Worm (Caenorhabditis elegans) whole organism, midembryonic: Measurements from ENCODE around the gene kup-1.

Experiments used
- T22C8.4 ChIP-seq: fragments of 200-800 bp; sonication (Bioruptor generic); IDR thresholded peaks from 2 replicates; pipeline ENCODE4 v1.3.6; 2022; ENCODE audit warnings: missing genetic modification characterization, missing compliant biosample characterization
- cog-1 ChIP-seq: sonication (generic microtip); optimal IDR thresholded peaks from 2 replicates; lab custom pipeline; 2016; ENCODE audit warnings: missing genetic modification characterization, missing compliant biosample characterization
- flt-1 ChIP-seq: fragments of 200-800 bp; sonication (Bioruptor generic); IDR thresholded peaks from 2 replicates; pipeline ENCODE4 v1.3.6; 2022; ENCODE audit warnings: missing genetic modification characterization, missing compliant biosample characterization
- klf-2 ChIP-seq: fragments of 200-800 bp; sonication (Bioruptor generic); conservative IDR thresholded peaks from 2 replicates; pipeline ENCODE4 v1.3.6; 2022; ENCODE audit warnings: missing genetic modification reagents, missing genetic modification characterization, missing compliant biosample characterization
- med-1 ChIP-seq: sonication (generic microtip); optimal IDR thresholded peaks from 2 replicates; lab custom pipeline; 2017; ENCODE audit warnings: missing genetic modification characterization, mild to moderate bottlenecking, missing compliant biosample characterization, antibody characterized with exemption, missing genetic modification reagents; ENCODE audit not compliant: insufficient read depth
- ref-1 ChIP-seq: fragments of 200-800 bp; sonication (Bioruptor generic); conservative IDR thresholded peaks from 2 replicates; pipeline ENCODE4 v1.3.6; 2022; ENCODE audit warnings: missing genetic modification reagents, missing genetic modification characterization, missing compliant biosample characterization
- tab-1 ChIP-seq: fragments of 200-800 bp; sonication (Bioruptor generic); IDR thresholded peaks from 2 replicates; pipeline ENCODE4 v1.3.6; 2022; ENCODE audit warnings: missing genetic modification characterization, missing compliant biosample characterization
- ztf-23 ChIP-seq: fragments of 200-800 bp; sonication (Bioruptor generic); IDR thresholded peaks from 2 replicates; pipeline ENCODE4 v1.3.6; 2022; ENCODE audit warnings: missing genetic modification reagents, missing genetic modification characterization, missing compliant biosample characterization
- ztf-29 ChIP-seq: fragments of 200-800 bp; sonication (Bioruptor generic); IDR thresholded peaks from 2 replicates; pipeline ENCODE4 v1.3.6; 2022; ENCODE audit warnings: missing genetic modification reagents, missing genetic modification characterization, missing compliant biosample characterization

The kup-1 gene

DNA sequence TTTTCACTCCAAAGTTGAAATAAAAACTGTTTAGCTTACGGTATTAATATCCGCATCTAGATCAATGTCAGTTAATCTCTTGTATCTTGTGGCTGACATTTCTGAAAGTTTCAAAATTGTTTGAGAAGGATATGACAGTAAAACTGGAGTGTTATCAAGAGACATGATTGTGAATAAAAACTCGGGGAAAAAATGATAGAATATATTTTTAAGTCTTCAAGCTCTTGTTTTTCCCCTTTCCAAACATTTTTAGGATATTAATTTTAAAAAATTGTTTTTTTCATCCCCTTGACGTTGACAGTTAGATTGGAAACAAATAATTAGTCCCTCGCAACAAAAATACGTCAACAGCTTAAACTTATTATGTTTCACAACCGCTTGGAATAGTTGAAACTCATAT, 34.2 kb upstream of the kup-1 start, which contains the start of gene R07B7.6:
Gene R07B7.6, minus strand, starts transcription at position 101 of the 400 bp plus-strand sequence.
- TF ChIP-seq cog-1 (tag; lab: Kevin White, UChicago) (no peak), med-1 (no peak), klf-2 (GFP tag; lab: Robert Waterston, UW) (no peak), ref-1 (GFP tag; lab: Robert Waterston, UW) (no peak), tab-1 (GFP tag; lab: Robert Waterston, UW) (no peak), ztf-23 (GFP tag; lab: Robert Waterston, UW) (no peak), ztf-29 (GFP tag; lab: Robert Waterston, UW) (no peak), flt-1 (GFP tag; lab: Robert Waterston, UW) (no peak), T22C8.4 (GFP tag; lab: Robert Waterston, UW) (no peak)

DNA sequence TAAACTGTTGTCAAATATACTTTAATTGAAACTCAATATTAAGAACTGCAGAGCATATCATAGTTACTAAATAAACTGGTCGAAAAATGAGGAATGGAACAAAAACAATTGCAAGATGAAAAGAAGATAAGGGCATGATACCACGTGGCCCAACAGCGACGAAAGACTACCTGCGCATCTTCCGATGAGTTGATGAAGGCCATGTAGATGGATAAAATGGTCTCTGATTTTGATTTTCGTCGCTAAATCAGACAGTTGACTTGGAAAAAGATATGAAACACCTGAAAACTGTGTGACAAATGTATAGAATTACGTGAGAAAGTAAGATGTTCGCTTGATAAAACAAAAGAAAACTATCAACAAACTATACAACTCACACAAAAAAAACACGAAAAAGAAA, 30.8 kb upstream of the kup-1 start:
- no peak for TF ChIP-seq T22C8.4 (GFP tag; lab: Robert Waterston, UW)
- no peak for TF ChIP-seq tab-1 (GFP tag; lab: Robert Waterston, UW)
- TF ChIP-seq cog-1 (tag; lab: Kevin White, UChicago) = no peak
- TF ChIP-seq ztf-23 (GFP tag; lab: Robert Waterston, UW) = no peak
- no peak for TF ChIP-seq med-1

DNA sequence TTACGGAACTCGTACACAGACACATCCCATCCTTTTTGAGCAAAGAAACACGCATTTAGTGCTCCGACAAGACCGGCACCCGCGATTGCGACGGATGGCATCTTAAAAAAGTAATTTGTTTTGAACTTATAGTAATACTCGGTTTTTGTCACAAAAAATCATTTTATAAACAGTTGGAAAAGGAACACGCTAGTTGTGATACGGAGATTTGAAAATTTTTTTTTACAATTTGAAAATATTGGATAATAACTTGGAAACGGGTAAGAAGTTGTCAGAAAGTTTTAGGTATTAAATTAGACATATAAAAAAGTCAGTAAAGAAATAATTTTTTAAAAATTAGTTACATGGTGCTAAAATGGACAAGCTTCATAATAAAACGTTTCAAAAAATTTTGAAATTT, 29.7 kb upstream of the kup-1 start, which contains the start of gene kmo-1:
Gene kmo-1, minus strand, starts transcription at position 101 of the 400 bp plus-strand sequence.
- TF ChIP-seq ztf-23 (GFP tag; lab: Robert Waterston, UW) = no peak
- no peak for TF ChIP-seq T22C8.4 (GFP tag; lab: Robert Waterston, UW)
- no peak for TF ChIP-seq tab-1 (GFP tag; lab: Robert Waterston, UW)
- TF ChIP-seq flt-1 (GFP tag; lab: Robert Waterston, UW) = no peak
- TF ChIP-seq ref-1 (GFP tag; lab: Robert Waterston, UW) = no peak
- no peak for TF ChIP-seq ztf-29 (GFP tag; lab: Robert Waterston, UW)
- no peak for TF ChIP-seq klf-2 (GFP tag; lab: Robert Waterston, UW)
- TF ChIP-seq cog-1 (tag; lab: Kevin White, UChicago) = no peak
- no peak for TF ChIP-seq med-1

DNA sequence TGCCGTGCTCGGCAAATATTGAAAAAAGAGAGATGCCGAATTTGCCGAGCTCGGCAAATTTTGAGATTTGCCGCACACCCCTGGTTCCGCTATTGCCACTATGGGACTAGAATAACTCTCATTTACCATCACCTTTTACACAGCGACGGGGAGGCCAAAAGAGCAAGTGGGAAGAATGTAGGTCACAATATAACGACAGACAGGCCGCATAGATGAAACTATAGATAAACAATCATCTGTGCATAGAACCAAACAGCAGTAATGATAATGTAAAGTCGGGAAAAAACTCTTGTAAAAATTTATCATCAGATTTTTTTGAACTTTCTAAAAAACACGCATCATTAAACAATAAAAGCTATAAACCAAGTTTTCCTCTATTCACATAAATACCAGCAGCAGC, 27.8 kb upstream of the kup-1 start, which contains the start of gene kmo-2:
Gene kmo-2, minus strand, starts transcription at position 101 of the 400 bp plus-strand sequence.
- TF ChIP-seq klf-2 (GFP tag; lab: Robert Waterston, UW) (no peak), flt-1 (GFP tag; lab: Robert Waterston, UW) (no peak), tab-1 (GFP tag; lab: Robert Waterston, UW) (no peak), ztf-29 (GFP tag; lab: Robert Waterston, UW) (no peak), ztf-23 (GFP tag; lab: Robert Waterston, UW) (no peak), med-1 (no peak), cog-1 (tag; lab: Kevin White, UChicago) (no peak), ref-1 (GFP tag; lab: Robert Waterston, UW) (no peak), T22C8.4 (GFP tag; lab: Robert Waterston, UW) (no peak)

DNA sequence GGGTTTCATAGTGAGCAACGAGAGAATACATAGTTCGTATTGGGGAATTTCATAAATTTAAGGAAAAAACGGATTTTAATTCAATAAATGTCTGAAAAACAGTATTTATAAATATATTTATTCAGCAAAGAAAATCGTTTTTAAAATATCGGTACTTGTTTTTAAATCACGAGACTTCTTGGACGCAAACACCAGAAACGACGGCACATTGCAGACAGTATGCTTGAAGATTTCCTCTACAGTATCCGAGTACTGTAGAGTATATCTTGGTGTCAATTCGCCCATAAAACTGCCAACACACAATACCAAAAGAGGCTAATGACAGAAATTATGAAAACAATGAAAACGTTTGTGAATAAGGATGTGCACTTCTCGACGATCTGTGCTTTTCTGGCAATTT, 25.2 kb upstream of the kup-1 start:
- TF ChIP-seq ref-1 (GFP tag; lab: Robert Waterston, UW) = no peak
- no peak for TF ChIP-seq flt-1 (GFP tag; lab: Robert Waterston, UW)
- TF ChIP-seq T22C8.4 (GFP tag; lab: Robert Waterston, UW) = no peak
- no peak for TF ChIP-seq med-1
- TF ChIP-seq tab-1 (GFP tag; lab: Robert Waterston, UW) = no peak
- no peak for TF ChIP-seq ztf-29 (GFP tag; lab: Robert Waterston, UW)
- TF ChIP-seq ztf-23 (GFP tag; lab: Robert Waterston, UW) = no peak
- TF ChIP-seq cog-1 (tag; lab: Kevin White, UChicago) = no peak
- no peak for TF ChIP-seq klf-2 (GFP tag; lab: Robert Waterston, UW)

DNA sequence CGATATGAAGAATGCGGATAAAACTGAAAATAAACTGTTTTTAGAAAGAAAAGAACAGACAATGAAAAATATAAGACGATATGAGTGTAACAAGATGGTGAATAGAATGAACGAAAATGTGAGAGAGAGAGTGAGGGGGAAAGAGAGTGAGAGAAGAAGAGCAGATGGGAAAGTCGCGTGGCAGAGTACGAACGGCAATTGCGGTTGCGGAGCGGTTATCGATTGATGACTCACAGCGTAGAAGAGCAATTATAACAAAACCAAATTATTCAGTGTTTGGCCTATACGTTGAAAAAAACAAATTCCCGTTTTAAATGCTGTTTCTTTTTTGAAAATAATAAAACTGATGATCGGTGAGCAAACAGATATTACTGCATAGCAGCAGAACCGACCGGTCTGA, 24.7 kb upstream of the kup-1 start, which contains the start of gene pqn-53:
Gene pqn-53, minus strand, starts transcription at position 23 of the 400 bp plus-strand sequence.
- 0 out of 2 replicates have a peak, but pooled peaks have one; percentile 46 for TF ChIP-seq flt-1 (GFP tag; lab: Robert Waterston, UW)
- TF ChIP-seq med-1 = no peak
- no peak for TF ChIP-seq ztf-29 (GFP tag; lab: Robert Waterston, UW)
- peak; percentile 48; the same call in 1 of the 2 replicates for TF ChIP-seq T22C8.4 (GFP tag; lab: Robert Waterston, UW)
- no peak for TF ChIP-seq tab-1 (GFP tag; lab: Robert Waterston, UW)
- no peak for TF ChIP-seq cog-1 (tag; lab: Kevin White, UChicago)

DNA sequence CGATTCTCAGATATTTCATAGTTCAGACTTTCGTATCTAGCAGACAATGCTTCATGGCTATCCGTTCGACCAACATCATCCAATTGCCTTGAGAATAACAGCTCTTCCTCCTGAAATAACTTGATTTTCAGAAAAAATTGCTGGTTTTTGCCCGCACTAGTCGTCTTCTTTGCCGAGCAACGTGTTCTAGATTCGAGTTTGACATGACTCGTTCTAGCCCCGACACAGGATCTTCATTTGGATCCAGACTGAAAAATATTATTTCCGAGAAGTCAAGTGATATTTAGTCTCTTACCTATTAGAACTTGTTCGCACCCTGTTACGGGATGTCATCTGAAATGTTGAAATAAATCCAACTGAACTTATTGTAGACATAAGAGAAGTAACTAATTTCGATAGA, 22.4 kb upstream of the kup-1 start, which contains the start of gene clh-6:
Gene clh-6, minus strand, starts transcription at position 333 of the 400 bp plus-strand sequence.
- TF ChIP-seq T22C8.4 (GFP tag; lab: Robert Waterston, UW) = no peak
- no peak for TF ChIP-seq klf-2 (GFP tag; lab: Robert Waterston, UW)
- no peak for TF ChIP-seq tab-1 (GFP tag; lab: Robert Waterston, UW)
- TF ChIP-seq ref-1 (GFP tag; lab: Robert Waterston, UW) = no peak
- no peak for TF ChIP-seq cog-1 (tag; lab: Kevin White, UChicago)
- 0 out of 2 replicates have a peak, but pooled peaks have one; percentile 29 for TF ChIP-seq flt-1 (GFP tag; lab: Robert Waterston, UW)
- TF ChIP-seq ztf-23 (GFP tag; lab: Robert Waterston, UW) = 0 out of 2 replicates have a peak, but pooled peaks have one; percentile 31
- no peak for TF ChIP-seq ztf-29 (GFP tag; lab: Robert Waterston, UW)
- TF ChIP-seq med-1 = no peak

DNA sequence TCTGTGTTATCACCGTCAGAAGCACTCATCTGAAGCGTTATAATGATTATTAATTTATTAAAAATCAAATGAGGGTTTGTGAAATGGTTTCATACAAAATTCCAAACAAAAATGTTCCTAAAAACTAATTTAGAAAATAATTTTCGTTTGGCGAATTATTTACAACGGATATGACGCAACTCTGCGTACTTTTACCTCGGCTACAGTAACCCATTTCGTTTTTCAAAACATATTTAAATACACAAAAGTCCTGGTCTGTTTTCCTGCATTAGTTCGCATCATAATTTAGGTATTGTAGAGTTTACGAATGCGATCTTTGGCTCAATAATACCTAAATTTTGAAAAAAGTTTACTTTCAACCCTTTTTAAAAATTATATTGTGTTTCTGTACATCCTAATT, 19.0 kb upstream of the kup-1 start, which contains the start of gene R07B7.2:
Gene R07B7.2, minus strand, starts transcription at position 35 of the 400 bp plus-strand sequence.
- TF ChIP-seq tab-1 (GFP tag; lab: Robert Waterston, UW) (no peak), ztf-29 (GFP tag; lab: Robert Waterston, UW) (no peak), cog-1 (tag; lab: Kevin White, UChicago) (no peak), klf-2 (GFP tag; lab: Robert Waterston, UW) (no peak), ztf-23 (GFP tag; lab: Robert Waterston, UW) (no peak), ref-1 (GFP tag; lab: Robert Waterston, UW) (no peak), flt-1 (GFP tag; lab: Robert Waterston, UW) (no peak), T22C8.4 (GFP tag; lab: Robert Waterston, UW) (no peak), med-1 (no peak)

DNA sequence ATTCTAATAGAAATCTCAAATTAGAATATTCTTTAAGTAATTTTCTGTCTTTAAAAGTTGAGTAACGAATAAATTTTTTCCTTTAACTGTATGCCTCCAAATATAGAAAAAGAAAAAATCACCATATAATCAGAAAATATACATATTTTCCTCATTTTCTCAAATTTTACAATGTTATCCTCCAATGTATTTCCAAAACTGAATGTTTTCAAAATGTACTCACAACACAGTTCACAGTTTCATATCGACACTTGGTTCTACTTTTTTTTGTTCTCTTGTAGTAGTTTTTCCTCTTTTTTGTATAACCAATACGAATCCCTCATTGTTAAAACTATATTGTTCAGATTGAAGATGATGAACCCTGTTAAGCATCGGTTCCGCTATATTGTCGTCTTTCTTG, 12.9 kb upstream of the kup-1 start, which contains the start of gene F10C2.7:
Gene F10C2.7, plus strand, starts transcription at position 301 of the 400 bp plus-strand sequence.
- TF ChIP-seq tab-1 (GFP tag; lab: Robert Waterston, UW) = no peak
- no peak for TF ChIP-seq med-1
- TF ChIP-seq ztf-23 (GFP tag; lab: Robert Waterston, UW) = no peak
- no peak for TF ChIP-seq flt-1 (GFP tag; lab: Robert Waterston, UW)
- TF ChIP-seq klf-2 (GFP tag; lab: Robert Waterston, UW) = no peak
- TF ChIP-seq T22C8.4 (GFP tag; lab: Robert Waterston, UW) = no peak
- no peak for TF ChIP-seq ztf-29 (GFP tag; lab: Robert Waterston, UW)
- TF ChIP-seq ref-1 (GFP tag; lab: Robert Waterston, UW) = no peak
- no peak for TF ChIP-seq cog-1 (tag; lab: Kevin White, UChicago)
